Fruit fly (Drosophila melanogaster) whole organism, embryonic: ENCODE results near the gene SclB.

Experiments used
- CG15269 ChIP-seq: fragments of 200-800 bp; sonication (Bioruptor generic); optimal IDR thresholded peaks from 2 replicates; lab custom pipeline; 2018; ENCODE audit warnings: missing biosample characterization, mild to moderate bottlenecking, missing genetic modification characterization, moderate library complexity
- CG17802 ChIP-seq: fragments of 200-800 bp; sonication (Bioruptor generic); optimal IDR thresholded peaks from 2 replicates; lab custom pipeline; 2018; ENCODE audit warnings: missing biosample characterization, mild to moderate bottlenecking, missing genetic modification characterization, moderate library complexity
- CG4360 ChIP-seq: fragments of 200-800 bp; sonication (Bioruptor generic); IDR thresholded peaks from 2 replicates; pipeline ENCODE4 v1.3.6; 2022; ENCODE audit warnings: missing biosample characterization, missing genetic modification characterization
- CG6813 ChIP-seq: fragments of 200-800 bp; sonication (Bioruptor generic); optimal IDR thresholded peaks from 2 replicates; lab custom pipeline; 2017; ENCODE audit warnings: missing biosample characterization, missing genetic modification characterization, mild to moderate bottlenecking, moderate library complexity, missing genetic modification reagents
- Ptx1 ChIP-seq: fragments of 200-800 bp; sonication (Bioruptor generic); IDR thresholded peaks from 2 replicates; pipeline ENCODE4 v1.3.6; 2022; ENCODE audit warnings: missing biosample characterization, missing genetic modification characterization
- bbx ChIP-seq: fragments of 200-800 bp; sonication (Bioruptor generic); IDR thresholded peaks from 2 replicates; pipeline ENCODE4 v1.3.6; 2022; ENCODE audit warnings: missing biosample characterization, missing genetic modification characterization; ENCODE audit not compliant: partially characterized antibody
- zf30C ChIP-seq: fragments of 200-800 bp; sonication (Bioruptor generic); optimal IDR thresholded peaks from 3 replicates; lab custom pipeline; 2018; ENCODE audit warnings: missing biosample characterization, mild to moderate bottlenecking, missing genetic modification characterization

DNA sequence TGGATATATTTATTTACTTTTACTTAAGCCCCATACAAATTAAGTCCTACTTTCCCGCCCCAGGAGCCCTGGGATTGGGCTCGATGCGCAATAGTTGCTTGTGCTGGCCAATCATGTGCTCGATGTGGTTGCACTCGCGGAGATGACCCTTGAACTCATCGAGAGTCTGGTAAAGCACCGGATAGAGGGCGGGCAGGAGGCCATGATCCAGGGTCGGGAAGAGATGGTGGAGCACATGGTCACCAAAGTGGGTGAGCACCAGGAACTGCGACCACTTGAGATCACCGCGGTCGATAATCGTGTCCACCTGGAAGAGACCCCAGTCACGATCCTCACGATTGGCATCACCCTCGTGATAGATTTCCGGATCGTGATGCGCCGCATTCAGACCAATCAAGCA is 48.9 kb upstream of the SclB start:
- no peak for TF ChIP-seq Ptx1 (GFP tag; lab: Robert Waterston, UW)
- no peak for TF ChIP-seq CG4360 (GFP tag; lab: Robert Waterston, UW)
- TF ChIP-seq CG17802 = no peak
- no peak for TF ChIP-seq bbx (GFP tag; lab: Robert Waterston, UW)
- no peak for TF ChIP-seq CG15269
- no peak for TF ChIP-seq zf30C
- no peak for TF ChIP-seq CG6813
